2 fruit fly cellular contexts compared by ENCODE assay signal in the genomic region with DNA sequence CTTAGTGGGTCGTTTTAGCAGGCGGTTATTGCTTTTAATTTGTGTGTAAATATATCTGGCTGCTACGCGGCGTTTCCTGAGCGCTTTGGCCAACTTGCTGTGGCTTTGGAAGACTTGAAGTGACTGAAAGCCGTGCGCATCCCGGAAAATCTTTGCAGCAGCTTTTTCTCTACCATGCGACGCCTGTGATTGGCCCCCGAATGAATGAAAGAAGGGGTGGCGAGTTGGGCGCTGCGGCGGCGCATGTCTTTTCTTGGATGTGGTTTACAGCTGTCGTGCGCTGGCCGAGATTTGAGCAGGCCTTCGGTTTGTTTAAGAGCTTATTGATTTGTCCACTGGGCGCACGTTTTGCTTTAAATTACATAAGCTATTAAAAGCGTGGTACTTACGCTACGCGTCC.
TF ChIP-seq lines count a peak whose summit lies in the region.

No protein-coding gene starts in this region.

- no peak for TF ChIP-seq CTCF in whole organism, embryonic (GFP tag; optimal IDR thresholded peaks at IDR 0.05; lab: Kevin White, UChicago)

TF ChIP-seq in whole organism, embryonic, 481 proteins besides CTCF, POLR2A, EP300 and RAD21:
- TF ChIP-seq tio (GFP tag; optimal IDR thresholded peaks at IDR 0.05; lab: Kevin White, UChicago): no peak
- TF ChIP-seq ewg (GFP tag; optimal IDR thresholded peaks at IDR 0.05; lab: Kevin White, UChicago): peak; percentile 83
- no peak for TF ChIP-seq tgo (GFP tag; IDR thresholded peaks at IDR 0.05; lab: Robert Waterston, UW)
- no peak for TF ChIP-seq CG9797 (GFP tag; optimal IDR thresholded peaks at IDR 0.05; lab: Kevin White, UChicago)
- no peak for TF ChIP-seq CG16779 (GFP tag; IDR thresholded peaks at IDR 0.05; lab: Robert Waterston, UW)
- no peak for TF ChIP-seq HLH3B (GFP tag; IDR thresholded peaks at IDR 0.05; lab: Robert Waterston, UW)
- no peak for TF ChIP-seq Rfx (GFP tag; IDR thresholded peaks at IDR 0.05; lab: Robert Waterston, UW)
- TF ChIP-seq Med (GFP tag; lab: Kevin White, UChicago): peak; percentile 59
- TF ChIP-seq CG6791 (GFP tag; IDR thresholded peaks at IDR 0.05; lab: Robert Waterston, UW; ENCODE audit: partially characterized antibody): no peak
- no peak for TF ChIP-seq CG12391 (tag; optimal IDR thresholded peaks at IDR 0.05; lab: Kevin White, UChicago)
- no peak for TF ChIP-seq exex (tag; optimal IDR thresholded peaks at IDR 0.05; lab: Kevin White, UChicago)
- no peak for TF ChIP-seq z (GFP tag; IDR thresholded peaks at IDR 0.05; lab: Robert Waterston, UW)
- TF ChIP-seq cato (GFP tag; optimal IDR thresholded peaks at IDR 0.05; lab: Kevin White, UChicago; ENCODE audit: borderline replicate concordance): no peak
- no peak for TF ChIP-seq CG18011 (GFP tag; optimal IDR thresholded peaks at IDR 0.05; lab: Kevin White, UChicago)
- TF ChIP-seq dmrt11E (tag; optimal IDR thresholded peaks at IDR 0.05; lab: Kevin White, UChicago): no peak
- TF ChIP-seq gfzf (GFP tag; optimal IDR thresholded peaks at IDR 0.05; lab: Kevin White, UChicago): no peak
- TF ChIP-seq bigmax (GFP tag; optimal IDR thresholded peaks at IDR 0.05; lab: Kevin White, UChicago): no peak
- TF ChIP-seq Dbx (GFP tag; IDR thresholded peaks at IDR 0.05; lab: Robert Waterston, UW): no peak
- TF ChIP-seq Deaf1 (tag; optimal IDR thresholded peaks at IDR 0.05; lab: Kevin White, UChicago): peak; percentile 68
- no peak for TF ChIP-seq Meics (GFP tag; optimal IDR thresholded peaks at IDR 0.05; lab: Kevin White, UChicago)
- no peak for TF ChIP-seq ci (GFP tag; IDR thresholded peaks at IDR 0.05; lab: Robert Waterston, UW)
- TF ChIP-seq Dll (GFP tag; IDR thresholded peaks at IDR 0.05; lab: Robert Waterston, UW; ENCODE audit: partially characterized antibody): no peak
- peak; percentile 48; the same call in 1 of the 2 replicates for TF ChIP-seq CG32767 (GFP tag; IDR thresholded peaks at IDR 0.05; lab: Robert Waterston, UW)
- no peak for TF ChIP-seq CG12219 (GFP tag; optimal IDR thresholded peaks at IDR 0.05; lab: Kevin White, UChicago)
- no peak for TF ChIP-seq Atf3 (GFP tag; optimal IDR thresholded peaks at IDR 0.05; lab: Kevin White, UChicago)
- TF ChIP-seq Pdp1 (GFP tag; optimal IDR thresholded peaks at IDR 0.05; lab: Kevin White, UChicago): no peak
- TF ChIP-seq Aef1 (GFP tag; IDR thresholded peaks at IDR 0.05; lab: Robert Waterston, UW): no peak
- no peak for TF ChIP-seq CG5245 (GFP tag; optimal IDR thresholded peaks at IDR 0.05; lab: Kevin White, UChicago)
- peak; percentile 85 for TF ChIP-seq onecut (GFP tag; IDR thresholded peaks at IDR 0.05; lab: Robert Waterston, UW)
- no peak for TF ChIP-seq CG10543 (GFP tag; optimal IDR thresholded peaks at IDR 0.05; lab: Kevin White, UChicago)
- TF ChIP-seq Nf-YB (GFP tag; optimal IDR thresholded peaks at IDR 0.05; lab: Kevin White, UChicago): peak; percentile 81
- no peak for TF ChIP-seq Myb (GFP tag; optimal IDR thresholded peaks at IDR 0.05; lab: Kevin White, UChicago)
- TF ChIP-seq Nf-YC (tag; optimal IDR thresholded peaks at IDR 0.05; lab: Kevin White, UChicago): peak; percentile 89
- TF ChIP-seq CG15514 (GFP tag; optimal IDR thresholded peaks at IDR 0.05; lab: Kevin White, UChicago): no peak
- no peak for TF ChIP-seq CG5953 (GFP tag; IDR thresholded peaks at IDR 0.05; lab: Robert Waterston, UW)
- TF ChIP-seq MBD-R2 (GFP tag; IDR thresholded peaks at IDR 0.05; lab: Robert Waterston, UW): peak; percentile 36
- TF ChIP-seq Sox102F (GFP tag; optimal IDR thresholded peaks at IDR 0.05; lab: Kevin White, UChicago): no peak
- no peak for TF ChIP-seq Neu2 (GFP tag; optimal IDR thresholded peaks at IDR 0.05; lab: Kevin White, UChicago; ENCODE audit: borderline replicate concordance)
- TF ChIP-seq sqz (GFP tag; optimal IDR thresholded peaks at IDR 0.05; lab: Kevin White, UChicago): no peak
- no peak for TF ChIP-seq aop (GFP tag; IDR thresholded peaks at IDR 0.05; lab: Robert Waterston, UW)
- no peak for TF ChIP-seq CG3838 (GFP tag; optimal IDR thresholded peaks at IDR 0.05; lab: Kevin White, UChicago)

TF ChIP-seq in whole organism, wandering third instar larva, 38 proteins besides CTCF, POLR2A, EP300 and RAD21:
- TF ChIP-seq CG9705 (GFP tag; optimal IDR thresholded peaks at IDR 0.05; lab: Kevin White, UChicago) (no peak), Dif (GFP tag; optimal IDR thresholded peaks at IDR 0.05; lab: Kevin White, UChicago; ENCODE audit: partially characterized antibody) (peak; percentile 31)
